Worm (Caenorhabditis elegans): ENCODE results near the gene rab-14.

DNA sequence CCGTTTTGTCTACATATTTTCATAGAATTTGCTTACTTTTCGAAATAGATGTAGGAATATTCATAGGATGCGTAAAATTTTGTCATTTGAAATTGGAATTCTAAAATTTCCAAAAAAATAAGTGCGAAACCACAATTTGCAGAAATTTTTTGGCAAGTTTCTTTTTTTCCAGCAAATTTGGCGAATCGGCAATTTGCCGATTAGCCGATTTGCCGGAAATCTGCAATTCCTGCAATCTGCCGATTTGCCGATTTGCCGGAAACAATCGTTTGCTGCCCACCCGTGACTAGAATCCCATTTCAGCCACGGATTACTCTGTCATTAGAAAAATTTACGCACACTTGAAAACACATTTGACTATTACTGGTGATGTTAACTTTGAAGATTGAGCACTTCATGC lies 2.2 kb downstream of the rab-14 start:
- TF ChIP-seq hmg-1.1 (GFP tag; IDR thresholded peaks at IDR 0.05), result no peak
- no peak for TF ChIP-seq hlh-11 (tag; optimal IDR thresholded peaks at IDR 0.05)
- no peak for TF ChIP-seq nhr-42 (GFP tag; IDR thresholded peaks at IDR 0.05)
- TF ChIP-seq hlh-30 (tag; optimal IDR thresholded peaks at IDR 0.05; ENCODE audit: insufficient read depth), result no peak
- no peak for TF ChIP-seq lin-15B (tag; optimal IDR thresholded peaks at IDR 0.05)
- no peak for TF ChIP-seq saeg-2 (GFP tag; IDR thresholded peaks at IDR 0.05)
- TF ChIP-seq pha-4 (GFP tag; IDR thresholded peaks at IDR 0.05), result no peak
- TF ChIP-seq pha-4 (tag; optimal IDR thresholded peaks at IDR 0.05), result no peak
- no peak for TF ChIP-seq tra-1 (GFP tag; IDR thresholded peaks at IDR 0.05)
- no peak for TF ChIP-seq ZK546.5 (tag; optimal IDR thresholded peaks at IDR 0.05)
- TF ChIP-seq mep-1 (tag; optimal IDR thresholded peaks at IDR 0.05), result no peak
- TF ChIP-seq ceh-62 (tag; optimal IDR thresholded peaks at IDR 0.05), result no peak
- TF ChIP-seq dpl-1 (GFP tag; optimal IDR thresholded peaks at IDR 0.05), result no peak
